Fruit fly (Drosophila melanogaster) whole organism, embryonic: ENCODE results near the gene Dred.
A peak's percentile ranks its signal among the peaks of the same experiment; 100 is the strongest.

Source experiments
- Atf-2 ChIP-seq: fragments of 200-800 bp; sonication (Bioruptor generic); optimal IDR thresholded peaks from 2 replicates; lab custom pipeline; 2016; ENCODE audit warnings: missing biosample characterization, missing genetic modification characterization
- Bdp1 ChIP-seq: fragments of 200-800 bp; sonication (Bioruptor generic); optimal IDR thresholded peaks from 3 replicates; lab custom pipeline; 2016; ENCODE audit warnings: missing biosample characterization, missing genetic modification characterization
- CG10321 ChIP-seq: fragments of 200-800 bp; sonication (Bioruptor generic); IDR thresholded peaks from 2 replicates; pipeline ENCODE4 v1.3.6; 2022; ENCODE audit warnings: missing biosample characterization, missing genetic modification characterization
- CG10543 ChIP-seq: fragments of 200-800 bp; sonication (Bioruptor generic); optimal IDR thresholded peaks from 3 replicates; lab custom pipeline; 2017; ENCODE audit warnings: missing biosample characterization, mild to moderate bottlenecking, missing genetic modification characterization, moderate library complexity
- CG11560 ChIP-seq: fragments of 200-800 bp; sonication (Bioruptor generic); IDR thresholded peaks from 3 replicates; pipeline ENCODE4 v1.3.6; 2022; ENCODE audit warnings: missing biosample characterization, missing genetic modification characterization
- CG17912 ChIP-seq: fragments of 200-800 bp; sonication (Bioruptor generic); optimal IDR thresholded peaks from 2 replicates; lab custom pipeline; 2018; ENCODE audit warnings: missing biosample characterization, mild to moderate bottlenecking, missing genetic modification characterization
- CG1792 ChIP-seq: fragments of 200-800 bp; sonication (Bioruptor generic); optimal IDR thresholded peaks from 2 replicates; lab custom pipeline; 2016; ENCODE audit warnings: missing biosample characterization, missing genetic modification characterization
- CG18619 ChIP-seq: fragments of 200-800 bp; sonication (Bioruptor generic); optimal IDR thresholded peaks from 3 replicates; lab custom pipeline; 2017; ENCODE audit warnings: missing biosample characterization, mild to moderate bottlenecking, missing genetic modification characterization
- CG2116 ChIP-seq: fragments of 200-800 bp; sonication (Bioruptor generic); optimal IDR thresholded peaks from 3 replicates; lab custom pipeline; 2018; ENCODE audit warnings: missing biosample characterization, mild to moderate bottlenecking, missing genetic modification characterization
- CG2678 ChIP-seq: fragments of 200-800 bp; sonication (Bioruptor generic); optimal IDR thresholded peaks from 3 replicates; lab custom pipeline; 2019; ENCODE audit warnings: missing biosample characterization, mild to moderate bottlenecking, missing genetic modification characterization, moderate library complexity
- CG2889 ChIP-seq: fragments of 200-800 bp; sonication (Bioruptor generic); IDR thresholded peaks from 3 replicates; pipeline ENCODE4 v1.3.6; 2022; ENCODE audit warnings: missing biosample characterization, missing genetic modification characterization
- CG43689 ChIP-seq: fragments of 200-800 bp; sonication (Bioruptor generic); IDR thresholded peaks from 2 replicates; pipeline ENCODE4 v1.3.6; 2022; ENCODE audit warnings: missing biosample characterization, missing genetic modification characterization
- CG7357 ChIP-seq: fragments of 200-800 bp; sonication (Bioruptor generic); IDR thresholded peaks from 3 replicates; pipeline ENCODE4 v1.3.6; 2022; ENCODE audit warnings: missing biosample characterization, missing genetic modification characterization
- CrebB ChIP-seq: fragments of 200-800 bp; sonication (Bioruptor generic); optimal IDR thresholded peaks from 3 replicates; lab custom pipeline; 2018; ENCODE audit warnings: missing biosample characterization, mild to moderate bottlenecking, missing genetic modification characterization
- D19A ChIP-seq: fragments of 200-800 bp; optimal IDR thresholded peaks from 3 replicates; lab custom pipeline; 2019; ENCODE audit warnings: missing biosample characterization, mild to moderate bottlenecking, missing genetic modification characterization, moderate library complexity
- HHEX ChIP-seq: fragments of 200-800 bp; sonication (Bioruptor generic); optimal IDR thresholded peaks from 3 replicates; lab custom pipeline; 2017; ENCODE audit warnings: missing biosample characterization, mild to moderate bottlenecking, missing genetic modification characterization, missing genetic modification reagents
- Hr78 ChIP-seq, 2 experiments: fragments of 200-800 bp in 1 of 2; fragments of >200 bp in 1 of 2; sonication (Bioruptor generic) in 1 of 2; optimal IDR thresholded peaks; 2 replicates each; lab custom pipeline; 2017 to 2019; ENCODE audit warnings: missing biosample characterization in 2 of 2, missing genetic modification characterization in 2 of 2, mild to moderate bottlenecking in 1 of 2, moderate library complexity in 1 of 2
- Kr ChIP-seq: fragments of 200-800 bp; sonication (Bioruptor generic); optimal IDR thresholded peaks from 2 replicates; lab custom pipeline; 2017; ENCODE audit warnings: missing biosample characterization, mild to moderate bottlenecking, missing genetic modification characterization
- Med ChIP-seq: fragments of 200-800 bp; sonication (Bioruptor generic); peaks from one replicate; lab custom pipeline; 2016; ENCODE audit warnings: missing biosample characterization, missing genetic modification characterization, mild to moderate bottlenecking, inconsistent platforms, moderate library complexity
- Oaz ChIP-seq: fragments of 200-800 bp; sonication (Bioruptor generic); IDR thresholded peaks from 2 replicates; pipeline ENCODE4 v1.3.6; 2022; ENCODE audit warnings: missing biosample characterization, missing genetic modification characterization
- Poxn ChIP-seq: fragments of 200-800 bp; sonication (Bioruptor generic); IDR thresholded peaks from 2 replicates; pipeline ENCODE4 v1.3.6; 2022; ENCODE audit warnings: missing biosample characterization, missing genetic modification characterization
- Ptx1 ChIP-seq: fragments of 200-800 bp; sonication (Bioruptor generic); IDR thresholded peaks from 2 replicates; pipeline ENCODE4 v1.3.6; 2022; ENCODE audit warnings: missing biosample characterization, missing genetic modification characterization
- Tbp ChIP-seq: fragments of >200 bp; optimal IDR thresholded peaks from 2 replicates; lab custom pipeline; 2018; ENCODE audit warnings: missing biosample characterization, missing genetic modification characterization
- Xbp1 ChIP-seq: fragments of 200-800 bp; sonication (Bioruptor generic); optimal IDR thresholded peaks from 3 replicates; lab custom pipeline; 2016; ENCODE audit warnings: missing biosample characterization, mild to moderate bottlenecking, missing genetic modification characterization
- amos ChIP-seq: fragments of 200-800 bp; sonication (Bioruptor generic); IDR thresholded peaks from 2 replicates; pipeline ENCODE4 v1.3.6; 2022; ENCODE audit warnings: missing biosample characterization, missing genetic modification characterization; ENCODE audit not compliant: partially characterized antibody
- ase ChIP-seq: fragments of 200-800 bp; sonication (Bioruptor generic); IDR thresholded peaks from 3 replicates; pipeline ENCODE4 v1.3.6; 2022; ENCODE audit warnings: missing biosample characterization, missing genetic modification characterization
- btn ChIP-seq: fragments of 200-800 bp; sonication (Bioruptor generic); optimal IDR thresholded peaks from 2 replicates; lab custom pipeline; 2016; ENCODE audit warnings: missing biosample characterization, missing genetic modification characterization
- crc ChIP-seq: fragments of 200-800 bp; sonication (Bioruptor generic); optimal IDR thresholded peaks from 2 replicates; lab custom pipeline; 2016; ENCODE audit warnings: missing biosample characterization, missing genetic modification characterization
- cwo ChIP-seq: fragments of 200-800 bp; sonication (Bioruptor generic); optimal IDR thresholded peaks from 3 replicates; lab custom pipeline; 2017; ENCODE audit warnings: missing biosample characterization, missing genetic modification characterization, mild to moderate bottlenecking, moderate library complexity, missing genetic modification reagents
- da ChIP-seq: fragments of 200-800 bp; sonication (Bioruptor generic); optimal IDR thresholded peaks from 2 replicates; lab custom pipeline; 2016; ENCODE audit warnings: missing biosample characterization, missing genetic modification characterization
- eve ChIP-seq, 2 experiments: fragments of >200 bp; optimal IDR thresholded peaks; 2 replicates each; lab custom pipeline; 2017; ENCODE audit warnings: missing biosample characterization in 2 of 2, missing genetic modification characterization in 2 of 2
- ftz-f1 ChIP-seq: fragments of 200-800 bp; sonication (Bioruptor generic); optimal IDR thresholded peaks from 2 replicates; lab custom pipeline; 2016; ENCODE audit warnings: missing biosample characterization, missing genetic modification characterization
- fu2 ChIP-seq: fragments of 200-800 bp; sonication (Bioruptor generic); optimal IDR thresholded peaks from 2 replicates; lab custom pipeline; 2016; ENCODE audit warnings: missing biosample characterization, missing genetic modification characterization
- gce ChIP-seq: fragments of 200-800 bp; sonication (Bioruptor generic); IDR thresholded peaks from 3 replicates; pipeline ENCODE4 v1.3.6; 2022; ENCODE audit warnings: missing biosample characterization, missing genetic modification characterization
- gcm2 ChIP-seq: fragments of 200-800 bp; sonication (Bioruptor generic); optimal IDR thresholded peaks from 2 replicates; lab custom pipeline; 2016; ENCODE audit warnings: missing biosample characterization, missing genetic modification characterization
- ham ChIP-seq: fragments of 200-800 bp; sonication (Bioruptor generic); IDR thresholded peaks from 2 replicates; pipeline ENCODE4 v1.3.6; 2022; ENCODE audit warnings: missing biosample characterization, missing genetic modification characterization
- hbn ChIP-seq: fragments of 200-800 bp; sonication (Bioruptor generic); IDR thresholded peaks from 2 replicates; pipeline ENCODE4 v1.3.6; 2022; ENCODE audit warnings: missing biosample characterization, missing genetic modification characterization; ENCODE audit not compliant: partially characterized antibody
- knrl ChIP-seq: fragments of 200-800 bp; sonication (Bioruptor generic); IDR thresholded peaks from 3 replicates; pipeline ENCODE4 v1.3.6; 2022; ENCODE audit warnings: missing biosample characterization, missing genetic modification characterization; ENCODE audit not compliant: partially characterized antibody
- luna ChIP-seq: fragments of 200-800 bp; sonication (Bioruptor generic); optimal IDR thresholded peaks from 2 replicates; lab custom pipeline; 2016; ENCODE audit warnings: missing biosample characterization, missing genetic modification characterization
- nerfin-1 ChIP-seq: fragments of 200-800 bp; sonication (Bioruptor generic); optimal IDR thresholded peaks from 3 replicates; lab custom pipeline; 2019; ENCODE audit warnings: missing biosample characterization, mild to moderate bottlenecking, missing genetic modification characterization, moderate library complexity
- odd ChIP-seq: fragments of 200-800 bp; sonication (Bioruptor generic); optimal IDR thresholded peaks from 2 replicates; lab custom pipeline; 2017; ENCODE audit warnings: missing biosample characterization, mild to moderate bottlenecking, missing genetic modification characterization
- p53 ChIP-seq: fragments of 200-800 bp; sonication (Bioruptor generic); optimal IDR thresholded peaks from 2 replicates; lab custom pipeline; 2016; ENCODE audit warnings: missing biosample characterization, missing genetic modification characterization
- ranshi ChIP-seq: fragments of 200-800 bp; sonication (Bioruptor generic); IDR thresholded peaks from 2 replicates; pipeline ENCODE4 v1.3.6; 2022; ENCODE audit warnings: missing biosample characterization, missing genetic modification characterization
- sd ChIP-seq: fragments of 200-800 bp; sonication (Bioruptor generic); optimal IDR thresholded peaks from 3 replicates; lab custom pipeline; 2018; ENCODE audit warnings: missing biosample characterization, mild to moderate bottlenecking, missing genetic modification characterization, moderate library complexity
- sim ChIP-seq: fragments of 200-800 bp; sonication (Bioruptor generic); IDR thresholded peaks from 2 replicates; pipeline ENCODE4 v1.3.6; 2022; ENCODE audit warnings: missing biosample characterization, missing genetic modification characterization
- sug ChIP-seq: fragments of 200-800 bp; optimal IDR thresholded peaks from 2 replicates; lab custom pipeline; 2019; ENCODE audit warnings: missing biosample characterization, mild to moderate bottlenecking, missing genetic modification characterization, moderate library complexity
- tna ChIP-seq: fragments of 200-800 bp; sonication (Bioruptor generic); IDR thresholded peaks from 2 replicates; pipeline ENCODE4 v1.3.6; 2022; ENCODE audit warnings: missing biosample characterization, missing genetic modification characterization; ENCODE audit not compliant: partially characterized antibody
- ttk ChIP-seq: fragments of 200-800 bp; sonication (Bioruptor generic); IDR thresholded peaks from 2 replicates; pipeline ENCODE4 v2.1.2; 2022; ENCODE audit warnings: missing biosample characterization, missing genetic modification characterization
- z ChIP-seq: fragments of 200-800 bp; sonication (Bioruptor generic); IDR thresholded peaks from 3 replicates; pipeline ENCODE4 v1.3.6; 2022; ENCODE audit warnings: missing biosample characterization, missing genetic modification characterization
- zen ChIP-seq: fragments of 200-800 bp; sonication (Bioruptor generic); optimal IDR thresholded peaks from 3 replicates; lab custom pipeline; 2018; ENCODE audit warnings: missing biosample characterization, mild to moderate bottlenecking, missing genetic modification characterization, moderate library complexity

Gene Dred

DNA sequence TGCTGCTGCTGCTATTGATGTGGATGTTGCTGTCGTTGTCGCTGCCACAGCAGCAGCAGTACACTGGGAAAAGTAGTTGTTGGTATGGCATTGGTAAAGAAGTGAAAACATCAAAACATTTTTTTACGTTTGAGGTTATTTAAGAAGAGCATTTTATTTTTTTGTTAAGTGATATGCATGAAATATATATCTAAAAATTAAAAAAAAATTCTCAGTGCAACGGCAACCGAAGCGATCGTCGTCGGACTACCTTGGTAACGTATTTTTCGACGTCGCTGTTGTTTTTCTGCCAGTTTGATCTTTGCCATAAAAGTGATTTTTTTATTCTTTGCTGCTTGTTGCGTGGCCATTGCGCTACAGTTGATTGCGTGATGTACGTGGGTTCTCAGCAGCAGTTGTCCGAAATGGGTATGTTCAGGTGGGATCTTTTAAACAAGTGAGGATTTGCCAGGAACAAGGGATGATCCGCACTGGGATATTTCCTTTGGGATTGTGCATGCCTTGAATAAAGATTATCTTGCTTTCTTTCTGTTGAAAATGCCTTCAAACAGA lies 16.8 kb upstream of the Dred start (continued):
- peak; percentile 82 for TF ChIP-seq sd
- TF ChIP-seq knrl, result no peak
- TF ChIP-seq tna (GFP tag; lab: Robert Waterston, UW), result no peak
- peak; percentile 83 for TF ChIP-seq cwo (GFP tag; lab: Kevin White, UChicago)
- peak; percentile 77 for TF ChIP-seq CG43689 (GFP tag; lab: Robert Waterston, UW)
- peak; percentile 99 for TF ChIP-seq zen (tag; lab: Kevin White, UChicago)
- TF ChIP-seq fu2 (GFP tag; lab: Kevin White, UChicago), result peak; percentile 81
- peak; percentile 92 for TF ChIP-seq CG18619 (GFP tag; lab: Kevin White, UChicago)
- peak; percentile 89 for TF ChIP-seq Oaz (GFP tag; lab: Robert Waterston, UW)
- peak; percentile 88 for TF ChIP-seq ase (GFP tag; lab: Robert Waterston, UW)
- peak; percentile 68 for TF ChIP-seq CG2116 (GFP tag; lab: Kevin White, UChicago)
- peak; percentile 81 for TF ChIP-seq CG17912 (GFP tag; lab: Kevin White, UChicago)
- peak; percentile 91 for TF ChIP-seq gcm2 (GFP tag; lab: Kevin White, UChicago)
- TF ChIP-seq D19A (tag; lab: Kevin White, UChicago), result peak; percentile 91
- TF ChIP-seq CG10543, result peak; percentile 87
- TF ChIP-seq CrebB (tag; lab: Kevin White, UChicago), result peak; percentile 91
- TF ChIP-seq hbn (GFP tag; lab: Robert Waterston, UW), result no peak
- peak; percentile 62 for TF ChIP-seq ftz-f1
- peak; percentile 75 for TF ChIP-seq luna
- TF ChIP-seq amos (GFP tag; lab: Robert Waterston, UW), result no peak
- peak; percentile 93 for TF ChIP-seq nerfin-1 (tag; lab: Kevin White, UChicago)
- 0 out of 2 replicates have a peak, but pooled peaks have one; percentile 68 for TF ChIP-seq ham
- TF ChIP-seq Atf-2 (GFP tag; lab: Kevin White, UChicago), result peak; percentile 91
- peak; percentile 80 for TF ChIP-seq btn (GFP tag; lab: Kevin White, UChicago)
- TF ChIP-seq Hr78 (GFP tag; optimal IDR thresholded peaks at IDR 0.05; lab: Kevin White, UChicago), result peak in 1 of 2 experiments; percentile 78
- TF ChIP-seq HHEX, result peak; percentile 93
- TF ChIP-seq CG2678 (tag; lab: Kevin White, UChicago), result peak; percentile 96
- TF ChIP-seq Ptx1 (GFP tag; lab: Robert Waterston, UW), result peak; percentile 94
- TF ChIP-seq odd (GFP tag; lab: Kevin White, UChicago), result peak; percentile 92
- TF ChIP-seq CG7357 (GFP tag; lab: Robert Waterston, UW), result peak; percentile 87
- TF ChIP-seq crc, result peak; percentile 80
- TF ChIP-seq da (GFP tag; lab: Kevin White, UChicago), result peak; percentile 67
- no peak for TF ChIP-seq Tbp (GFP tag; lab: Kevin White, UChicago)
- TF ChIP-seq CG1792 (GFP tag; lab: Kevin White, UChicago), result peak; percentile 81
- TF ChIP-seq gce (GFP tag; lab: Robert Waterston, UW), result peak; percentile 89
- peak; percentile 83; the same call in 1 of the 2 replicates for TF ChIP-seq sim (GFP tag; lab: Robert Waterston, UW)
- peak in 1 of 2 experiments; percentile 79 for TF ChIP-seq eve (GFP tag; optimal IDR thresholded peaks at IDR 0.05; lab: Kevin White, UChicago)
- peak; percentile 77; the same call in 2 of the 3 replicates for TF ChIP-seq z (GFP tag; lab: Robert Waterston, UW)
- TF ChIP-seq sug, result peak; percentile 92
- peak; percentile 81 for TF ChIP-seq Kr (GFP tag; lab: Kevin White, UChicago)
- TF ChIP-seq Bdp1 (GFP tag; lab: Kevin White, UChicago), result peak; percentile 86
- peak; percentile 95 for TF ChIP-seq ranshi (GFP tag; lab: Robert Waterston, UW)
- peak; percentile 95 for TF ChIP-seq Xbp1 (GFP tag; lab: Kevin White, UChicago)
- peak; percentile 67; the same call in 1 of the 2 replicates for TF ChIP-seq CG10321 (GFP tag; lab: Robert Waterston, UW)
- TF ChIP-seq CG2889 (GFP tag; lab: Robert Waterston, UW), result peak; percentile 91
- no peak; the same call in none of the 3 replicates for TF ChIP-seq CG11560
- TF ChIP-seq p53 (GFP tag; lab: Kevin White, UChicago), result peak; percentile 75
- TF ChIP-seq Med (GFP tag; lab: Kevin White, UChicago), result peak; percentile 98
- peak; percentile 48; the same call in 1 of the 2 replicates for TF ChIP-seq Poxn (GFP tag; lab: Robert Waterston, UW)
- TF ChIP-seq ttk (GFP tag; lab: Robert Waterston, UW), result peak; percentile 92
